Fruit fly (Drosophila melanogaster) whole organism, embryonic: Measurements from ENCODE around the gene CG33946.

ENCODE experiments used
- Ada2b ChIP-seq: fragments of 200-800 bp; sonication (Bioruptor generic); IDR thresholded peaks from 2 replicates; pipeline ENCODE4 v1.3.6; 2022; ENCODE audit warnings: missing biosample characterization, missing genetic modification characterization
- Atf6 ChIP-seq: fragments of 200-800 bp; sonication (Bioruptor generic); IDR thresholded peaks from 2 replicates; pipeline ENCODE4 v1.3.6; 2022; ENCODE audit warnings: missing biosample characterization, missing genetic modification characterization
- Bteb2 ChIP-seq: fragments of 200-800 bp; sonication (Bioruptor generic); optimal IDR thresholded peaks from 2 replicates; lab custom pipeline; 2016; ENCODE audit warnings: missing biosample characterization, missing genetic modification characterization
- CG10431 ChIP-seq: fragments of 200-800 bp; sonication (Bioruptor generic); optimal IDR thresholded peaks from 3 replicates; lab custom pipeline; 2018; ENCODE audit warnings: missing biosample characterization, mild to moderate bottlenecking, missing genetic modification characterization
- CG10462 ChIP-seq: fragments of 200-800 bp; sonication (Bioruptor generic); optimal IDR thresholded peaks from 2 replicates; lab custom pipeline; 2016; ENCODE audit warnings: missing biosample characterization, missing genetic modification characterization
- CG11560 ChIP-seq: fragments of 200-800 bp; sonication (Bioruptor generic); IDR thresholded peaks from 3 replicates; pipeline ENCODE4 v1.3.6; 2022; ENCODE audit warnings: missing biosample characterization, missing genetic modification characterization
- CG11696 ChIP-seq: fragments of 200-800 bp; sonication (Bioruptor generic); IDR thresholded peaks from 2 replicates; pipeline ENCODE4 v1.3.6; 2022; ENCODE audit warnings: missing biosample characterization, missing genetic modification characterization
- CG12744 ChIP-seq: fragments of 200-800 bp; sonication (Bioruptor generic); optimal IDR thresholded peaks from 2 replicates; lab custom pipeline; 2016; ENCODE audit warnings: missing biosample characterization, missing genetic modification characterization
- CG13123 ChIP-seq: fragments of 200-800 bp; sonication (Bioruptor generic); optimal IDR thresholded peaks from 2 replicates; lab custom pipeline; 2016; ENCODE audit warnings: missing biosample characterization, missing genetic modification characterization
- CG14050 ChIP-seq: fragments of 200-800 bp; sonication (Bioruptor generic); IDR thresholded peaks from 3 replicates; pipeline ENCODE4 v1.3.6; 2022; ENCODE audit warnings: missing biosample characterization, missing genetic modification characterization
- CG1602 ChIP-seq: fragments of 200-800 bp; sonication (Bioruptor generic); optimal IDR thresholded peaks from 3 replicates; lab custom pipeline; 2016; ENCODE audit warnings: missing biosample characterization, missing genetic modification characterization
- CG16813 ChIP-seq: fragments of 200-800 bp; sonication (Bioruptor generic); IDR thresholded peaks from 3 replicates; pipeline ENCODE4 v1.3.6; 2022; ENCODE audit warnings: missing biosample characterization, missing genetic modification characterization; ENCODE audit not compliant: partially characterized antibody
- CG17361 ChIP-seq: fragments of 200-800 bp; sonication (Bioruptor generic); IDR thresholded peaks from 3 replicates; pipeline ENCODE4 v1.3.6; 2022; ENCODE audit warnings: missing biosample characterization, missing genetic modification characterization
- CG17802 ChIP-seq: fragments of 200-800 bp; sonication (Bioruptor generic); optimal IDR thresholded peaks from 2 replicates; lab custom pipeline; 2018; ENCODE audit warnings: missing biosample characterization, mild to moderate bottlenecking, missing genetic modification characterization, moderate library complexity
- CG18476 ChIP-seq: fragments of 200-800 bp; sonication (Bioruptor generic); optimal IDR thresholded peaks from 2 replicates; lab custom pipeline; 2016; ENCODE audit warnings: missing biosample characterization, mild to moderate bottlenecking, missing genetic modification characterization
- CG2116 ChIP-seq: fragments of 200-800 bp; sonication (Bioruptor generic); optimal IDR thresholded peaks from 3 replicates; lab custom pipeline; 2018; ENCODE audit warnings: missing biosample characterization, mild to moderate bottlenecking, missing genetic modification characterization
- CG30403 ChIP-seq: fragments of 200-800 bp; sonication (Bioruptor generic); optimal IDR thresholded peaks from 3 replicates; lab custom pipeline; 2016; ENCODE audit warnings: missing biosample characterization, missing genetic modification characterization
- CG3065 ChIP-seq: fragments of 200-800 bp; sonication (Bioruptor generic); optimal IDR thresholded peaks from 2 replicates; lab custom pipeline; 2016; ENCODE audit warnings: missing biosample characterization, missing genetic modification characterization
- CG4617 ChIP-seq: fragments of 200-800 bp; sonication (Bioruptor generic); optimal IDR thresholded peaks from 3 replicates; lab custom pipeline; 2016; ENCODE audit warnings: missing biosample characterization, missing genetic modification characterization, borderline replicate concordance
- CG6254 ChIP-seq: fragments of 200-800 bp; sonication (Bioruptor generic); optimal IDR thresholded peaks from 3 replicates; lab custom pipeline; 2017; ENCODE audit warnings: mild to moderate bottlenecking, missing biosample characterization, missing genetic modification reagents, missing genetic modification characterization
- Deaf1 ChIP-seq: fragments of 200-800 bp; optimal IDR thresholded peaks from 3 replicates; lab custom pipeline; 2019; ENCODE audit warnings: missing biosample characterization, mild to moderate bottlenecking, missing genetic modification characterization, moderate library complexity
- HmgZ ChIP-seq: fragments of 200-800 bp; sonication (Bioruptor generic); optimal IDR thresholded peaks from 2 replicates; lab custom pipeline; 2018; ENCODE audit warnings: missing biosample characterization, mild to moderate bottlenecking, missing genetic modification characterization
- Jarid2 ChIP-seq: fragments of 200-800 bp; sonication (Bioruptor generic); optimal IDR thresholded peaks from 3 replicates; lab custom pipeline; 2017; ENCODE audit warnings: mild to moderate bottlenecking, missing biosample characterization, missing genetic modification reagents, missing genetic modification characterization
- MTF-1 ChIP-seq: fragments of 200-800 bp; sonication (Bioruptor generic); optimal IDR thresholded peaks from 2 replicates; lab custom pipeline; 2018; ENCODE audit warnings: missing biosample characterization, mild to moderate bottlenecking, missing genetic modification characterization, borderline replicate concordance
- amos ChIP-seq: fragments of 200-800 bp; sonication (Bioruptor generic); IDR thresholded peaks from 2 replicates; pipeline ENCODE4 v1.3.6; 2022; ENCODE audit warnings: missing biosample characterization, missing genetic modification characterization; ENCODE audit not compliant: partially characterized antibody
- chn ChIP-seq: fragments of 200-800 bp; sonication (Bioruptor generic); optimal IDR thresholded peaks from 2 replicates; lab custom pipeline; 2016; ENCODE audit warnings: missing biosample characterization, missing genetic modification characterization
- danr ChIP-seq: fragments of 200-800 bp; sonication (Bioruptor generic); IDR thresholded peaks from 2 replicates; pipeline ENCODE4 v1.3.6; 2022; ENCODE audit warnings: missing biosample characterization, missing genetic modification characterization
- eve ChIP-seq, 2 experiments: fragments of >200 bp; optimal IDR thresholded peaks; 2 replicates each; lab custom pipeline; 2017; ENCODE audit warnings: missing biosample characterization in 2 of 2, missing genetic modification characterization in 2 of 2
- ftz-f1 ChIP-seq: fragments of 200-800 bp; sonication (Bioruptor generic); optimal IDR thresholded peaks from 2 replicates; lab custom pipeline; 2016; ENCODE audit warnings: missing biosample characterization, missing genetic modification characterization
- gcm2 ChIP-seq: fragments of 200-800 bp; sonication (Bioruptor generic); optimal IDR thresholded peaks from 2 replicates; lab custom pipeline; 2016; ENCODE audit warnings: missing biosample characterization, missing genetic modification characterization
- gro ChIP-seq: fragments of 200-800 bp; sonication (Bioruptor generic); optimal IDR thresholded peaks from 2 replicates; lab custom pipeline; 2016; ENCODE audit warnings: missing biosample characterization, missing genetic modification characterization
- hbn ChIP-seq: fragments of 200-800 bp; sonication (Bioruptor generic); IDR thresholded peaks from 2 replicates; pipeline ENCODE4 v1.3.6; 2022; ENCODE audit warnings: missing biosample characterization, missing genetic modification characterization; ENCODE audit not compliant: partially characterized antibody
- hkb ChIP-seq, 2 experiments: fragments of 200-800 bp in 1 of 2; fragments of >200 bp in 1 of 2; sonication (Bioruptor generic) in 1 of 2; IDR thresholded peaks in 1 of 2; optimal IDR thresholded peaks in 1 of 2; 2 replicates each; pipeline versions ENCODE4 v1.3.6 to Lab custom; 2017 to 2022; ENCODE audit warnings: missing biosample characterization in 1 of 2, missing genetic modification characterization in 1 of 2
- hth ChIP-seq: fragments of >200 bp; optimal IDR thresholded peaks from 2 replicates; lab custom pipeline; 2017; ENCODE audit warnings: inconsistent platforms
- insv ChIP-seq, 2 experiments: fragments of 200-800 bp; sonication (Bioruptor generic); optimal IDR thresholded peaks; 3 replicates each; lab custom pipeline; 2016 to 2018; ENCODE audit warnings: missing biosample characterization in 2 of 2, missing genetic modification characterization in 2 of 2
- inv ChIP-seq: fragments of 200-800 bp; sonication (Bioruptor generic); IDR thresholded peaks from 2 replicates; pipeline ENCODE4 v1.3.6; 2022; ENCODE audit warnings: missing biosample characterization, missing genetic modification characterization; ENCODE audit not compliant: partially characterized antibody
- mirr ChIP-seq: fragments of 200-800 bp; sonication (Bioruptor generic); optimal IDR thresholded peaks from 3 replicates; lab custom pipeline; 2018; ENCODE audit warnings: missing biosample characterization, mild to moderate bottlenecking, missing genetic modification characterization
- nmo ChIP-seq: fragments of 200-800 bp; sonication (Bioruptor generic); optimal IDR thresholded peaks from 2 replicates; lab custom pipeline; 2018; ENCODE audit warnings: missing biosample characterization, mild to moderate bottlenecking, missing genetic modification characterization, moderate library complexity
- prd ChIP-seq, 3 experiments: fragments of >200 bp in 2 of 3; fragments of 200-800 bp in 1 of 3; sonication (Bioruptor generic) in 1 of 3; optimal IDR thresholded peaks in 2 of 3; IDR thresholded peaks in 1 of 3; 2 replicates in 2 of 3; 3 replicates in 1 of 3; pipeline versions ENCODE4 v1.3.6 to Lab custom; 2017 to 2022; ENCODE audit warnings: missing biosample characterization in 1 of 3, missing genetic modification characterization in 1 of 3
- salm ChIP-seq: fragments of 200-800 bp; sonication (Bioruptor generic); optimal IDR thresholded peaks from 2 replicates; lab custom pipeline; 2018; ENCODE audit warnings: missing biosample characterization, mild to moderate bottlenecking, missing genetic modification characterization
- scrt ChIP-seq: fragments of 200-800 bp; sonication (Bioruptor generic); optimal IDR thresholded peaks from 2 replicates; lab custom pipeline; 2018; ENCODE audit warnings: missing biosample characterization, mild to moderate bottlenecking, missing genetic modification characterization, moderate library complexity
- sna ChIP-seq: fragments of 200-800 bp; sonication (Bioruptor generic); IDR thresholded peaks from 2 replicates; pipeline ENCODE4 v1.3.6; 2022; ENCODE audit warnings: missing biosample characterization, missing genetic modification characterization; ENCODE audit not compliant: partially characterized antibody
- sqz ChIP-seq: fragments of 200-800 bp; sonication (Bioruptor generic); optimal IDR thresholded peaks from 3 replicates; lab custom pipeline; 2018; ENCODE audit warnings: missing biosample characterization, mild to moderate bottlenecking, missing genetic modification characterization
- stwl ChIP-seq: fragments of 200-800 bp; sonication (Bioruptor generic); optimal IDR thresholded peaks from 3 replicates; lab custom pipeline; 2018; ENCODE audit warnings: missing biosample characterization, mild to moderate bottlenecking, missing genetic modification characterization, moderate library complexity
- trh ChIP-seq: fragments of 200-800 bp; sonication (Bioruptor generic); optimal IDR thresholded peaks from 2 replicates; lab custom pipeline; 2016; ENCODE audit warnings: missing biosample characterization, missing genetic modification characterization
- vfl ChIP-seq: fragments of 200-800 bp; sonication (Bioruptor generic); optimal IDR thresholded peaks from 2 replicates; lab custom pipeline; 2016; ENCODE audit warnings: missing biosample characterization, missing genetic modification characterization
- vvl ChIP-seq: fragments of 200-800 bp; sonication (Bioruptor generic); IDR thresholded peaks from 2 replicates; pipeline ENCODE4 v1.3.6; 2022; ENCODE audit warnings: missing biosample characterization, missing genetic modification characterization

CG33946 gene

dm6 chr3L:6188995-6189927 lies 31.1 kb upstream of the CG33946 start, which contains the start of the genes D19A and CG7386 (continued):
- TF ChIP-seq CG13123 (GFP tag; lab: Kevin White, UChicago) (no peak), nmo (GFP tag; lab: Kevin White, UChicago) (peak; percentile 21), Atf6 (GFP tag; lab: Robert Waterston, UW) (peak; percentile 36; the same call in 1 of the 2 replicates), inv (0 out of 2 replicates have a peak, but pooled peaks have one; percentile 21), danr (no peak), hth (lab: Kevin White, UChicago) (no peak), CG17361 (GFP tag; lab: Robert Waterston, UW) (peak; percentile 75; the same call in 2 of the 3 replicates), trh (GFP tag; lab: Kevin White, UChicago) (no peak), amos (GFP tag; lab: Robert Waterston, UW) (peak; percentile 34; the same call in 1 of the 2 replicates), vvl (GFP tag; lab: Robert Waterston, UW) (peak; percentile 97), hbn (GFP tag; lab: Robert Waterston, UW) (no peak; the same call in 1 of the 2 replicates), Jarid2 (GFP tag; lab: Kevin White, UChicago) (no peak), CG18476 (GFP tag; lab: Kevin White, UChicago) (no peak), CG11560 (no peak), vfl (GFP tag; lab: Kevin White, UChicago) (peak; percentile 18), CG30403 (GFP tag; lab: Kevin White, UChicago) (peak; percentile 55), hkb (optimal IDR thresholded peaks at IDR 0.05; lab: Kevin White, UChicago) (no peak), hkb (GFP tag; IDR thresholded peaks at IDR 0.05; lab: Robert Waterston, UW) (peak; percentile 37; the same call in 1 of the 2 replicates), salm (tag; lab: Kevin White, UChicago) (no peak), ftz-f1 (GFP tag; lab: Kevin White, UChicago) (no peak), Ada2b (GFP tag; lab: Robert Waterston, UW) (peak; percentile 59), CG16813 (GFP tag; lab: Robert Waterston, UW) (no peak), MTF-1 (GFP tag; lab: Kevin White, UChicago) (peak; percentile 8), insv (GFP tag; optimal IDR thresholded peaks at IDR 0.05; lab: Kevin White, UChicago) (peak in 1 of 2 experiments; percentile 85), CG6254 (GFP tag; lab: Kevin White, UChicago) (no peak), eve (GFP tag; optimal IDR thresholded peaks at IDR 0.05; lab: Kevin White, UChicago) (no peak), stwl (tag; lab: Kevin White, UChicago) (peak; percentile 62), CG2116 (GFP tag; lab: Kevin White, UChicago) (peak; percentile 11), CG10431 (GFP tag; lab: Kevin White, UChicago) (peak; percentile 27), Deaf1 (no peak), CG10462 (no peak), CG4617 (GFP tag; lab: Kevin White, UChicago) (peak; percentile 7), chn (GFP tag; lab: Kevin White, UChicago) (peak; percentile 64), Bteb2 (GFP tag; lab: Kevin White, UChicago) (peak; percentile 50), sqz (peak; percentile 88), scrt (peak; percentile 8), CG12744 (no peak), gro (no peak), sna (0 out of 2 replicates have a peak, but pooled peaks have one; percentile 12), CG17802 (tag; lab: Kevin White, UChicago) (no peak), CG1602 (GFP tag; lab: Kevin White, UChicago) (no peak), CG14050 (GFP tag; lab: Robert Waterston, UW) (peak; percentile 47), mirr (GFP tag; lab: Kevin White, UChicago) (peak; percentile 37), gcm2 (peak; percentile 49), CG11696 (GFP tag; lab: Robert Waterston, UW) (peak; percentile 38), CG3065 (GFP tag; lab: Kevin White, UChicago) (no peak), prd (optimal IDR thresholded peaks at IDR 0.05; lab: Kevin White, UChicago) (no peak), prd (GFP tag; IDR thresholded peaks at IDR 0.05; lab: Robert Waterston, UW) (peak; percentile 66), HmgZ (tag; lab: Kevin White, UChicago) (peak; percentile 46)
